Fruit fly (Drosophila melanogaster): ENCODE results near the gene Sox21a.

DNA sequence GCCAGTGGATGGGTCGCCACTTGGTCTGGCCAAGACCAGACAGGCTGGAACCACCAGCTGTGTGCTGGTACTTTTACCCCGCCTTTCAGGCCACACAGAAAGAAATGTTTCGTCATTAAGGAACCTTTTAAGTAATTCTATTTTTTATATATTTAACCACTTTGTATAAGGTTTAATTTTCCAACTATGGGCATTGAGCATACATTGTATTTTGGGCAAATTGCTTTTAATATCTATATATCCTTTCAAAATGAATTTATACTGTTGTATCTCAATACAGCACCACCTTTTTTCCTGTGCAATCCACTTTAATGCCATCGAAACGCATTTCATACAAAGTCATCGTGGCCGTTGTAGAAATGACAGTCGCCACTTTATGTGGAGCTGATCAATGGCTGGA, 38.5 kb upstream of the Sox21a start:
- TF ChIP-seq Pif1A (GFP tag; optimal IDR thresholded peaks at IDR 0.05) (peak; percentile 51), CG8301 (tag; optimal IDR thresholded peaks at IDR 0.05) (peak; percentile 66), CG9948 (tag; optimal IDR thresholded peaks at IDR 0.05) (peak; percentile 62), CG32121 (GFP tag; IDR thresholded peaks at IDR 0.05) (no peak), CG17806 (tag; optimal IDR thresholded peaks at IDR 0.05) (peak; percentile 68), CG34367 (tag; optimal IDR thresholded peaks at IDR 0.05) (peak; percentile 24)

Measured in whole organism, pupa.